Worm (Caenorhabditis elegans) whole organism, young adult: ENCODE data around the gene tir-1.
A peak's percentile ranks its signal among the peaks of the same experiment; 100 is the strongest.

Experiments used
- B0035.1 ChIP-seq: sonication (generic microtip); optimal IDR thresholded peaks from 2 replicates; lab custom pipeline; 2016; ENCODE audit warnings: missing genetic modification characterization, mild to moderate bottlenecking, missing compliant biosample characterization, missing genotype, missing genetic modification reagents
- D2030.7 ChIP-seq: fragments of 200-800 bp; sonication (Bioruptor generic); IDR thresholded peaks from 2 replicates; pipeline ENCODE4 v1.3.6; 2022; ENCODE audit warnings: missing genetic modification reagents, missing genetic modification characterization, missing compliant biosample characterization
- F10E7.11 ChIP-seq: sonication (generic microtip); optimal IDR thresholded peaks from 2 replicates; lab custom pipeline; 2017; ENCODE audit warnings: mild to moderate bottlenecking, missing genetic modification characterization, moderate library complexity, missing compliant biosample characterization
- F39B2.1 ChIP-seq: fragments of 200-800 bp; sonication (Bioruptor generic); IDR thresholded peaks from 2 replicates; pipeline ENCODE4 v1.3.6; 2022; ENCODE audit warnings: missing genetic modification reagents, missing genetic modification characterization, missing compliant biosample characterization
- K12H6.12 ChIP-seq: fragments of 200-800 bp; sonication (Bioruptor generic); optimal IDR thresholded peaks from 2 replicates; lab custom pipeline; 2018; ENCODE audit warnings: mild to moderate bottlenecking, missing genetic modification characterization, missing compliant biosample characterization
- T26A5.8 ChIP-seq: sonication (generic microtip); optimal IDR thresholded peaks from 2 replicates; lab custom pipeline; 2016; ENCODE audit warnings: missing genetic modification characterization, missing compliant biosample characterization
- Y53G8AR.9 ChIP-seq: fragments of 200-800 bp; sonication (Bioruptor generic); conservative IDR thresholded peaks from 2 replicates; pipeline ENCODE4 v1.3.6; 2022; ENCODE audit warnings: missing genetic modification reagents, missing genetic modification characterization, missing compliant biosample characterization
- Y56A3A.18 ChIP-seq: fragments of 200-800 bp; sonication (Bioruptor generic); IDR thresholded peaks from 2 replicates; pipeline ENCODE4 v1.3.6; 2022; ENCODE audit warnings: missing genetic modification reagents, missing genetic modification characterization, missing compliant biosample characterization
- Y67H2A.10 ChIP-seq: fragments of 200-800 bp; sonication (Bioruptor generic); conservative IDR thresholded peaks from 2 replicates; pipeline ENCODE4 v1.3.6; 2022; ENCODE audit warnings: missing genetic modification reagents, missing genetic modification characterization, missing compliant biosample characterization
- Y79H2A.3 ChIP-seq: fragments of 200-800 bp; sonication (Bioruptor generic); conservative IDR thresholded peaks from 2 replicates; pipeline ENCODE4 v1.3.6; 2022; ENCODE audit warnings: missing genetic modification reagents, missing genetic modification characterization, missing compliant biosample characterization
- ama-1 ChIP-seq, 3 experiments: fragments of 150-350 bp in 1 of 3; sonication (generic microtip) in 2 of 3; optimal IDR thresholded peaks; 2 replicates each; lab custom pipeline; 2014 to 2018; ENCODE audit warnings: missing biosample characterization in 2 of 3, missing genetic modification characterization in 2 of 3, missing genetic modification reagents in 2 of 3
- attf-5 ChIP-seq: fragments of 200-800 bp; sonication (Bioruptor generic); optimal IDR thresholded peaks from 2 replicates; lab custom pipeline; 2018; ENCODE audit warnings: mild to moderate bottlenecking, missing genetic modification characterization, missing compliant biosample characterization
- bed-1 ChIP-seq: fragments of 200-800 bp; sonication (Bioruptor generic); IDR thresholded peaks from 2 replicates; pipeline ENCODE4 v1.3.6; 2022; ENCODE audit warnings: missing genetic modification reagents, missing genetic modification characterization, missing compliant biosample characterization
- bed-2 ChIP-seq: fragments of 200-800 bp; sonication (Bioruptor generic); IDR thresholded peaks from 2 replicates; pipeline ENCODE4 v1.3.6; 2022; ENCODE audit warnings: missing genetic modification reagents, missing genetic modification characterization, missing compliant biosample characterization
- ccch-3 ChIP-seq: fragments of 200-800 bp; sonication (Bioruptor generic); optimal IDR thresholded peaks from 2 replicates; lab custom pipeline; 2018; ENCODE audit warnings: mild to moderate bottlenecking, missing genetic modification characterization, missing compliant biosample characterization
- cebp-1 ChIP-seq, 2 experiments: fragments of 200-800 bp in 1 of 2; sonication (Bioruptor generic) in 1 of 2; sonication (generic microtip) in 1 of 2; IDR thresholded peaks in 1 of 2; optimal IDR thresholded peaks in 1 of 2; 2 replicates each; pipeline versions ENCODE4 v1.3.6 to Lab custom; 2017 to 2022; ENCODE audit warnings: missing compliant biosample characterization in 2 of 2, missing genetic modification characterization in 2 of 2, mild to moderate bottlenecking in 1 of 2, missing genetic modification reagents in 1 of 2, moderate library complexity in 1 of 2
- ceh-27 ChIP-seq: fragments of 200-800 bp; sonication (Bioruptor generic); optimal IDR thresholded peaks from 2 replicates; lab custom pipeline; 2018; ENCODE audit warnings: mild to moderate bottlenecking, missing genetic modification characterization, moderate library complexity, missing compliant biosample characterization
- die-1 ChIP-seq: sonication (generic microtip); optimal IDR thresholded peaks from 2 replicates; lab custom pipeline; 2016; ENCODE audit warnings: missing genotype, mild to moderate bottlenecking, missing genetic modification characterization, missing compliant biosample characterization
- egrh-3 ChIP-seq: fragments of 200-800 bp; sonication (Bioruptor generic); IDR thresholded peaks from 2 replicates; pipeline ENCODE4 v1.3.6; 2022; ENCODE audit warnings: missing genetic modification reagents, missing genetic modification characterization, missing compliant biosample characterization
- him-1 ChIP-seq: sonication (generic microtip); optimal IDR thresholded peaks from 2 replicates; lab custom pipeline; 2016; ENCODE audit warnings: missing genotype, missing genetic modification reagents, missing genetic modification characterization, missing compliant biosample characterization
- hmg-1.2 ChIP-seq: fragments of 200-800 bp; sonication (Bioruptor generic); IDR thresholded peaks from 2 replicates; pipeline ENCODE4 v1.3.6; 2022; ENCODE audit warnings: missing genetic modification reagents, missing genetic modification characterization, missing compliant biosample characterization
- let-607 ChIP-seq, 2 experiments: fragments of 200-800 bp in 1 of 2; sonication (Bioruptor generic) in 1 of 2; sonication (generic microtip) in 1 of 2; optimal IDR thresholded peaks; 2 replicates each; lab custom pipeline; 2016 to 2018; ENCODE audit warnings: mild to moderate bottlenecking in 2 of 2, missing compliant biosample characterization in 2 of 2, missing genetic modification characterization in 2 of 2, moderate library complexity in 2 of 2, missing genotype in 1 of 2
- lin-40 ChIP-seq: sonication (generic microtip); optimal IDR thresholded peaks from 2 replicates; lab custom pipeline; 2016; ENCODE audit warnings: missing genetic modification characterization, mild to moderate bottlenecking, missing compliant biosample characterization, missing genotype, missing genetic modification reagents
- lsy-27 ChIP-seq: sonication (generic microtip); optimal IDR thresholded peaks from 2 replicates; lab custom pipeline; 2017; ENCODE audit warnings: missing genetic modification characterization, mild to moderate bottlenecking, missing compliant biosample characterization, antibody characterized with exemption, missing genotype, borderline replicate concordance; ENCODE audit not compliant: insufficient read depth
- madf-10 ChIP-seq: sonication (generic microtip); optimal IDR thresholded peaks from 2 replicates; lab custom pipeline; 2016; ENCODE audit warnings: mild to moderate bottlenecking, missing genetic modification characterization, missing compliant biosample characterization
- madf-3 ChIP-seq: fragments of 200-800 bp; sonication (Bioruptor generic); IDR thresholded peaks from 2 replicates; pipeline ENCODE4 v1.3.6; 2022; ENCODE audit warnings: missing genetic modification reagents, missing genetic modification characterization, missing compliant biosample characterization
- madf-8 ChIP-seq: fragments of 200-800 bp; sonication (Bioruptor generic); conservative IDR thresholded peaks from 2 replicates; pipeline ENCODE4 v1.3.6; 2022; ENCODE audit warnings: missing genetic modification reagents, missing genetic modification characterization, missing compliant biosample characterization
- mes-4 ChIP-seq: sonication (generic microtip); optimal IDR thresholded peaks from 2 replicates; lab custom pipeline; 2016; ENCODE audit warnings: missing genotype, missing genetic modification characterization, missing compliant biosample characterization
- mxl-1 ChIP-seq: sonication (generic microtip); optimal IDR thresholded peaks from 2 replicates; lab custom pipeline; 2016; ENCODE audit warnings: missing genetic modification characterization, missing compliant biosample characterization
- nfyb-1 ChIP-seq: fragments of 200-800 bp; sonication (Bioruptor generic); IDR thresholded peaks from 2 replicates; pipeline ENCODE4 v1.3.6; 2022; ENCODE audit warnings: missing genetic modification reagents, missing genetic modification characterization, missing compliant biosample characterization
- nhr-120 ChIP-seq: fragments of 200-800 bp; sonication (Bioruptor generic); IDR thresholded peaks from 2 replicates; pipeline ENCODE4 v1.3.6; 2022; ENCODE audit warnings: missing genetic modification characterization, missing compliant biosample characterization
- nhr-179 ChIP-seq: sonication (generic microtip); optimal IDR thresholded peaks from 2 replicates; lab custom pipeline; 2016; ENCODE audit warnings: mild to moderate bottlenecking, missing genetic modification characterization, missing compliant biosample characterization
- nhr-90 ChIP-seq: sonication (generic microtip); optimal IDR thresholded peaks from 2 replicates; lab custom pipeline; 2016; ENCODE audit warnings: missing genotype, mild to moderate bottlenecking, missing genetic modification characterization, missing compliant biosample characterization
- rcor-1 ChIP-seq: fragments of 200-800 bp; sonication (Bioruptor generic); IDR thresholded peaks from 2 replicates; pipeline ENCODE4 v1.3.6; 2022; ENCODE audit warnings: missing genetic modification reagents, missing genetic modification characterization, missing compliant biosample characterization
- sea-2 ChIP-seq: fragments of 200-800 bp; sonication (Bioruptor generic); IDR thresholded peaks from 2 replicates; pipeline ENCODE4 v1.3.6; 2022; ENCODE audit warnings: missing genetic modification characterization, missing compliant biosample characterization
- snpc-3.4 ChIP-seq: sonication (generic microtip); optimal IDR thresholded peaks from 2 replicates; lab custom pipeline; 2017; ENCODE audit warnings: missing genetic modification characterization, mild to moderate bottlenecking, missing compliant biosample characterization, antibody characterized with exemption, moderate library complexity, missing genotype, missing genetic modification reagents
- snpc-4 ChIP-seq, 5 experiments: fragments of 150-350 bp in 1 of 5; sonication (generic microtip) in 4 of 5; optimal IDR thresholded peaks; 2 replicates each; lab custom pipeline; 2014 to 2018; ENCODE audit warnings: missing genetic modification characterization in 5 of 5, missing biosample characterization in 3 of 5, antibody characterized with exemption in 2 of 5, mild to moderate bottlenecking in 2 of 5, missing compliant biosample characterization in 2 of 5, missing genotype in 2 of 5, moderate library complexity in 2 of 5, missing genetic modification reagents in 1 of 5
- somi-1 ChIP-seq: fragments of 200-800 bp; sonication (Bioruptor generic); optimal IDR thresholded peaks from 2 replicates; lab custom pipeline; 2018; ENCODE audit warnings: mild to moderate bottlenecking, missing genetic modification characterization, missing compliant biosample characterization
- sptf-2 ChIP-seq: fragments of 200-800 bp; sonication (Bioruptor generic); optimal IDR thresholded peaks from 2 replicates; lab custom pipeline; 2018; ENCODE audit warnings: mild to moderate bottlenecking, missing genetic modification characterization, missing compliant biosample characterization
- zfh-2 ChIP-seq: fragments of 200-800 bp; sonication (Bioruptor generic); conservative IDR thresholded peaks from 2 replicates; pipeline ENCODE4 v1.3.6; 2022; ENCODE audit warnings: missing genetic modification reagents, missing genetic modification characterization, missing compliant biosample characterization
- zim-3 ChIP-seq: sonication (generic microtip); optimal IDR thresholded peaks from 2 replicates; lab custom pipeline; 2017; ENCODE audit warnings: mild to moderate bottlenecking, missing genetic modification characterization, moderate library complexity, missing compliant biosample characterization

tir-1 gene

ce11 chrIII:3914049-3914448, 12.6 kb upstream of the tir-1 start, which contains the start of gene pat-3:
TSS of gene pat-3 (minus strand) at chrIII:3914149.
- TF ChIP-seq Y67H2A.10 (GFP tag; lab: Robert Waterston, UW): no peak
- TF ChIP-seq rcor-1: no peak
- no peak for TF ChIP-seq bed-2 (GFP tag; lab: Robert Waterston, UW)
- TF ChIP-seq nhr-90 (tag; lab: Kevin White, UChicago): no peak
- no peak for TF ChIP-seq nfyb-1 (GFP tag; lab: Robert Waterston, UW)
- no peak for TF ChIP-seq lsy-27 (tag; lab: Kevin White, UChicago)
- no peak for TF ChIP-seq egrh-3
- no peak for TF ChIP-seq ama-1 (optimal IDR thresholded peaks at IDR 0.05; lab: Kevin White, UChicago)
- no peak for TF ChIP-seq ama-1 (GFP tag; optimal IDR thresholded peaks at IDR 0.05; lab: Kevin White, UChicago)
- TF ChIP-seq F10E7.11 (tag; lab: Kevin White, UChicago): no peak
- TF ChIP-seq Y56A3A.18 (GFP tag; lab: Robert Waterston, UW): no peak
- TF ChIP-seq B0035.1 (tag; lab: Kevin White, UChicago): no peak
- TF ChIP-seq madf-3 (GFP tag; lab: Robert Waterston, UW): no peak
- TF ChIP-seq zfh-2 (GFP tag; lab: Robert Waterston, UW): no peak
- no peak for TF ChIP-seq F39B2.1 (GFP tag; lab: Robert Waterston, UW)
- no peak for TF ChIP-seq sea-2
- TF ChIP-seq D2030.7: no peak
- no peak for TF ChIP-seq cebp-1 (GFP tag; IDR thresholded peaks at IDR 0.05; lab: Robert Waterston, UW)
- no peak for TF ChIP-seq cebp-1 (tag; optimal IDR thresholded peaks at IDR 0.05; lab: Kevin White, UChicago)
- TF ChIP-seq let-607 (tag; optimal IDR thresholded peaks at IDR 0.05; lab: Kevin White, UChicago): no peak
- no peak for TF ChIP-seq sptf-2
- TF ChIP-seq, all 124 proteins: peak for 0

- TF ChIP-seq ceh-27 (GFP tag; lab: Kevin White, UChicago) (no peak), bed-1 (GFP tag; lab: Robert Waterston, UW) (no peak), ccch-3 (GFP tag; lab: Kevin White, UChicago) (no peak), hmg-1.2 (GFP tag; lab: Robert Waterston, UW) (peak; percentile 54; the same call in 1 of the 2 replicates), madf-8 (GFP tag; lab: Robert Waterston, UW) (no peak), nhr-179 (tag; lab: Kevin White, UChicago) (no peak), mes-4 (no peak), die-1 (tag; lab: Kevin White, UChicago) (no peak), Y79H2A.3 (GFP tag; lab: Robert Waterston, UW) (no peak), madf-10 (tag; lab: Kevin White, UChicago) (no peak), mxl-1 (no peak), snpc-4 (GFP tag; optimal IDR thresholded peaks at IDR 0.05; lab: Kevin White, UChicago) (no peak), snpc-4 (tag; optimal IDR thresholded peaks at IDR 0.05; lab: Kevin White, UChicago) (no peak), T26A5.8 (tag; lab: Kevin White, UChicago) (no peak), K12H6.12 (peak; percentile 2), lin-40 (tag; lab: Kevin White, UChicago) (peak; percentile 32), snpc-3.4 (tag; lab: Kevin White, UChicago) (no peak), sptf-2 (no peak), attf-5 (GFP tag; lab: Kevin White, UChicago) (peak; percentile 6), zim-3 (tag; lab: Kevin White, UChicago) (no peak), Y53G8AR.9 (0 out of 2 replicates have a peak, but pooled peaks have one; percentile 58), him-1 (no peak), D2030.7 (no peak), cebp-1 (GFP tag; IDR thresholded peaks at IDR 0.05; lab: Robert Waterston, UW) (no peak), cebp-1 (tag; optimal IDR thresholded peaks at IDR 0.05; lab: Kevin White, UChicago) (peak; percentile 36), nhr-120 (GFP tag; lab: Robert Waterston, UW) (no peak), somi-1 (peak; percentile 7)
These were observed 6.8 kb upstream of the tir-1 start for ce11 chrIII:3908205-3908604.
